Worm (Caenorhabditis elegans) whole organism, young adult: ENCODE measurements around the gene srh-46.

Source experiments
- ama-1 ChIP-seq, 3 experiments: fragments of 150-350 bp in 1 of 3; sonication (generic microtip) in 2 of 3; optimal IDR thresholded peaks; 2 replicates each; lab custom pipeline; 2014 to 2018; ENCODE audit warnings: missing biosample characterization in 2 of 3, missing genetic modification characterization in 2 of 3, missing genetic modification reagents in 2 of 3
- attf-3 ChIP-seq: fragments of 200-800 bp; sonication (Bioruptor generic); conservative IDR thresholded peaks from 2 replicates; pipeline ENCODE4 v1.3.6; 2022; ENCODE audit warnings: missing genetic modification reagents, missing genetic modification characterization, missing compliant biosample characterization
- attf-6 ChIP-seq: fragments of 200-800 bp; sonication (Bioruptor generic); IDR thresholded peaks from 2 replicates; pipeline ENCODE4 v1.3.6; 2022; ENCODE audit warnings: missing genetic modification reagents, missing genetic modification characterization, missing compliant biosample characterization
- ceh-40 ChIP-seq: fragments of 200-800 bp; sonication (Bioruptor generic); IDR thresholded peaks from 2 replicates; pipeline ENCODE4 v1.3.6; 2022; ENCODE audit warnings: missing genetic modification characterization, missing compliant biosample characterization
- ceh-91 ChIP-seq: fragments of 200-800 bp; sonication (Bioruptor generic); IDR thresholded peaks from 2 replicates; pipeline ENCODE4 v1.3.6; 2022; ENCODE audit warnings: missing genetic modification reagents, missing genetic modification characterization, missing compliant biosample characterization
- die-1 ChIP-seq: sonication (generic microtip); optimal IDR thresholded peaks from 2 replicates; lab custom pipeline; 2016; ENCODE audit warnings: missing genotype, mild to moderate bottlenecking, missing genetic modification characterization, missing compliant biosample characterization
- egl-44 ChIP-seq: fragments of 200-800 bp; sonication (Bioruptor generic); IDR thresholded peaks from 2 replicates; pipeline ENCODE4 v1.3.6; 2022; ENCODE audit warnings: missing genetic modification reagents, missing genetic modification characterization, missing compliant biosample characterization
- tlf-1 ChIP-seq: fragments of 200-800 bp; sonication (Bioruptor generic); optimal IDR thresholded peaks from 2 replicates; lab custom pipeline; 2018; ENCODE audit warnings: mild to moderate bottlenecking, missing genetic modification characterization, missing compliant biosample characterization
- ztf-22 ChIP-seq: fragments of 200-800 bp; sonication (Bioruptor generic); optimal IDR thresholded peaks from 2 replicates; lab custom pipeline; 2018; ENCODE audit warnings: mild to moderate bottlenecking, missing genetic modification characterization, moderate library complexity, missing compliant biosample characterization
- ztf-26 ChIP-seq: sonication (generic microtip); optimal IDR thresholded peaks from 2 replicates; lab custom pipeline; 2017; ENCODE audit warnings: missing genetic modification characterization, missing compliant biosample characterization

- no peak for TF ChIP-seq ceh-91 (GFP tag; lab: Robert Waterston, UW)
- TF ChIP-seq tlf-1 (GFP tag; lab: Kevin White, UChicago), result no peak
- TF ChIP-seq die-1 (tag; lab: Kevin White, UChicago), result no peak
- TF ChIP-seq ceh-40, result no peak
- no peak for TF ChIP-seq ztf-22
- TF ChIP-seq attf-3 (GFP tag; lab: Robert Waterston, UW), result no peak
- no peak for TF ChIP-seq egl-44 (GFP tag; lab: Robert Waterston, UW)
- TF ChIP-seq attf-6 (GFP tag; lab: Robert Waterston, UW), result no peak
- no peak for TF ChIP-seq ztf-26
- TF ChIP-seq ama-1 (optimal IDR thresholded peaks at IDR 0.05; lab: Kevin White, UChicago), result no peak
- no peak for TF ChIP-seq ama-1 (GFP tag; optimal IDR thresholded peaks at IDR 0.05; lab: Kevin White, UChicago)
Measured at ce11 chrV:11341130-11341675, 38.5 kb upstream of the srh-46 start.
